Worm (Caenorhabditis elegans): ENCODE measurements around the gene slo-1.

slo-1 gene

DNA sequence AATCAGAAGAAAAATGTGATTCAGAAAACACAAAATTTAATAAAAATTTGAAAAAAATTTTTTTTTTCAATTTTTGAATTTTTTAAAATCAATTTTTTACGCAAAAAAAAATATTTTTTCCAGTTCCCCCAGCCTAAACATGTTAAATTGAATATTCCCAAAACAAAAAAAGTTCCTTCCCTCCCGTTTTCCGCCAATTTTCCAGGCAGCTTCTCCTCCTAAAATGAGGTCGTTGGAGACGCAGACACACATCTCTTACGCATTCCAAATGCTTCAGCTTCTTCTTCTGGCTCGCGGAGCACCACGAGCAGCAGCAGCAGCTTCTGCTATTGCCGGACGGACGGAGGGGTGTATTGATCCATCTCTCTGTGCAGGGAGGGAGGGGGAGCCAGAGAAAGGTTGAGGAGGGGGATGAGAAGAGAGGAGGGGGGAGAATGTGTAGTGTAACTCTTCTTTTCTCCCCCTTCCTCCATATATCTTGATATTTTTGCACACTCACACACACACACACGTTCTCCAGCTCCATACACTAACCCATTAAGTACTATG, 1.7 kb upstream of the slo-1 start:
- TF ChIP-seq fkh-10 (GFP tag; optimal IDR thresholded peaks at IDR 0.05), result peak; percentile 51
- no peak for TF ChIP-seq ceh-28 (tag; optimal IDR thresholded peaks at IDR 0.05)
- TF ChIP-seq daf-12 (tag; optimal IDR thresholded peaks at IDR 0.05), result no peak
- peak; percentile 33 for TF ChIP-seq lin-15B (tag; optimal IDR thresholded peaks at IDR 0.05)
- TF ChIP-seq hmg-11 (tag; optimal IDR thresholded peaks at IDR 0.05), result peak; percentile 65
- TF ChIP-seq nhr-76 (tag; optimal IDR thresholded peaks at IDR 0.05), result no peak
- no peak for TF ChIP-seq unc-62 (GFP tag; optimal IDR thresholded peaks at IDR 0.05)
- no peak for TF ChIP-seq skn-1 (tag; optimal IDR thresholded peaks at IDR 0.05)
- TF ChIP-seq pha-4 (tag; optimal IDR thresholded peaks at IDR 0.05), result no peak
- TF ChIP-seq snpc-4 (tag; optimal IDR thresholded peaks at IDR 0.05), result peak; percentile 31
- no peak for TF ChIP-seq lsy-12 (tag; optimal IDR thresholded peaks at IDR 0.05)
- TF ChIP-seq mdl-1 (tag; optimal IDR thresholded peaks at IDR 0.05), result no peak
- TF ChIP-seq ceh-16 (tag; optimal IDR thresholded peaks at IDR 0.05), result no peak
- peak; percentile 78 for TF ChIP-seq lin-39 (tag; optimal IDR thresholded peaks at IDR 0.05)
- TF ChIP-seq zag-1 (tag; optimal IDR thresholded peaks at IDR 0.05), result no peak
- TF ChIP-seq ztf-11 (tag; optimal IDR thresholded peaks at IDR 0.05), result no peak
- TF ChIP-seq ceh-82 (tag; optimal IDR thresholded peaks at IDR 0.05), result no peak
- no peak for TF ChIP-seq fos-1 (tag; optimal IDR thresholded peaks at IDR 0.05)
- TF ChIP-seq nhr-77 (tag; optimal IDR thresholded peaks at IDR 0.05), result no peak
- no peak for TF ChIP-seq aly-2 (tag; optimal IDR thresholded peaks at IDR 0.05)
- no peak for TF ChIP-seq mml-1 (tag; optimal IDR thresholded peaks at IDR 0.05)
- no peak for TF ChIP-seq nhr-23 (tag; optimal IDR thresholded peaks at IDR 0.05)
- TF ChIP-seq unc-39 (tag; optimal IDR thresholded peaks at IDR 0.05), result no peak
- TF ChIP-seq egl-5 (tag; optimal IDR thresholded peaks at IDR 0.05), result no peak
- no peak for TF ChIP-seq ama-1 (optimal IDR thresholded peaks at IDR 0.05)
- TF ChIP-seq nhr-25 (tag; optimal IDR thresholded peaks at IDR 0.05), result no peak
- TF ChIP-seq nhr-12 (tag; optimal IDR thresholded peaks at IDR 0.05), result no peak
- TF ChIP-seq fkh-2 (tag; optimal IDR thresholded peaks at IDR 0.05), result no peak
- no peak for TF ChIP-seq eor-1 (tag; optimal IDR thresholded peaks at IDR 0.05)
- TF ChIP-seq elt-1 (tag; optimal IDR thresholded peaks at IDR 0.05), result peak; percentile 36
- TF ChIP-seq ztf-4 (tag; optimal IDR thresholded peaks at IDR 0.05), result no peak
- TF ChIP-seq nhr-237 (tag; optimal IDR thresholded peaks at IDR 0.05), result no peak
- no peak for TF ChIP-seq elt-3 (tag; optimal IDR thresholded peaks at IDR 0.05)
- no peak for TF ChIP-seq tbx-2 (tag; optimal IDR thresholded peaks at IDR 0.05)
- no peak for TF ChIP-seq ceh-9 (tag; optimal IDR thresholded peaks at IDR 0.05)
- no peak for TF ChIP-seq elt-2 (tag; optimal IDR thresholded peaks at IDR 0.05)
- no peak for TF ChIP-seq nhr-11 (tag; optimal IDR thresholded peaks at IDR 0.05)
- TF ChIP-seq pqm-1 (tag; optimal IDR thresholded peaks at IDR 0.05), result no peak
- TF ChIP-seq nfya-1 (tag; optimal IDR thresholded peaks at IDR 0.05; ENCODE audit: insufficient read depth), result peak; percentile 73
- no peak for TF ChIP-seq nhr-28 (tag; optimal IDR thresholded peaks at IDR 0.05)
- no peak for TF ChIP-seq ZK546.5 (tag; optimal IDR thresholded peaks at IDR 0.05)

ce11 chrV:18504610-18505009, 12.5 kb downstream of the slo-1 start:
- no peak for TF ChIP-seq snpc-4 (tag; optimal IDR thresholded peaks at IDR 0.05)
- no peak for TF ChIP-seq hmg-11 (tag; optimal IDR thresholded peaks at IDR 0.05)
- peak; percentile 56 for TF ChIP-seq ceh-28 (tag; optimal IDR thresholded peaks at IDR 0.05)

- TF ChIP-seq eor-1 (tag; optimal IDR thresholded peaks at IDR 0.05), result no peak
- no peak for TF ChIP-seq lsy-12 (tag; optimal IDR thresholded peaks at IDR 0.05)
- no peak for TF ChIP-seq zag-1 (tag; optimal IDR thresholded peaks at IDR 0.05)
- TF ChIP-seq aly-2 (tag; optimal IDR thresholded peaks at IDR 0.05), result no peak
- TF ChIP-seq nhr-77 (tag; optimal IDR thresholded peaks at IDR 0.05), result no peak
- no peak for TF ChIP-seq ceh-28 (tag; optimal IDR thresholded peaks at IDR 0.05)
- TF ChIP-seq elt-1 (tag; optimal IDR thresholded peaks at IDR 0.05), result no peak
- TF ChIP-seq R02D3.7 (tag; optimal IDR thresholded peaks at IDR 0.05), result no peak
- no peak for TF ChIP-seq lin-39 (tag; optimal IDR thresholded peaks at IDR 0.05)
- TF ChIP-seq ceh-9 (tag; optimal IDR thresholded peaks at IDR 0.05), result no peak
- no peak for TF ChIP-seq fkh-10 (GFP tag; optimal IDR thresholded peaks at IDR 0.05)
- TF ChIP-seq ztf-4 (tag; optimal IDR thresholded peaks at IDR 0.05), result no peak
- no peak for TF ChIP-seq sea-2 (GFP tag; optimal IDR thresholded peaks at IDR 0.05)
- no peak for TF ChIP-seq daf-12 (tag; optimal IDR thresholded peaks at IDR 0.05)
Observed at ce11 chrV:18506772-18507171, 14.7 kb downstream of the slo-1 start.

Measured in whole organism, L3 larva.